Worm (Caenorhabditis elegans) whole organism, L3 larva: ENCODE data around the gene mlt-9.

Source experiments
- R02D3.7 ChIP-seq: fragments of 150-350 bp; optimal IDR thresholded peaks from 2 replicates; lab custom pipeline; 2014; ENCODE audit warnings: missing biosample characterization, missing genetic modification characterization
- ama-1 ChIP-seq: fragments of 150-350 bp; optimal IDR thresholded peaks from 2 replicates; lab custom pipeline; 2018
- ceh-16 ChIP-seq: sonication (generic microtip); optimal IDR thresholded peaks from 2 replicates; lab custom pipeline; 2017; ENCODE audit warnings: missing biosample characterization, missing genetic modification characterization
- ceh-82 ChIP-seq: fragments of 150-350 bp; optimal IDR thresholded peaks from 2 replicates; lab custom pipeline; 2014; ENCODE audit warnings: missing biosample characterization, missing genetic modification characterization
- daf-12 ChIP-seq: fragments of 150-350 bp; optimal IDR thresholded peaks from 2 replicates; lab custom pipeline; 2014; ENCODE audit warnings: missing biosample characterization, missing genetic modification reagents, missing genetic modification characterization
- egl-5 ChIP-seq: fragments of 150-350 bp; optimal IDR thresholded peaks from 2 replicates; lab custom pipeline; 2017; ENCODE audit warnings: missing biosample characterization, missing genetic modification reagents, missing genetic modification characterization, inconsistent platforms
- elt-1 ChIP-seq: fragments of 150-350 bp; optimal IDR thresholded peaks from 2 replicates; lab custom pipeline; 2014; ENCODE audit warnings: missing biosample characterization, missing genetic modification characterization
- elt-2 ChIP-seq: sonication (generic microtip); optimal IDR thresholded peaks from 2 replicates; lab custom pipeline; 2016; ENCODE audit warnings: missing genetic modification reagents, mild to moderate bottlenecking, missing genetic modification characterization, missing compliant biosample characterization
- eor-1 ChIP-seq, 2 experiments: fragments of 150-350 bp; optimal IDR thresholded peaks; 2 replicates each; lab custom pipeline; 2014 to 2018; ENCODE audit warnings: missing biosample characterization in 2 of 2, missing genetic modification characterization in 2 of 2
- fkh-10 ChIP-seq: sonication (generic microtip); optimal IDR thresholded peaks from 2 replicates; lab custom pipeline; 2017; ENCODE audit warnings: missing biosample characterization, missing genetic modification reagents, missing genetic modification characterization
- fkh-2 ChIP-seq: fragments of 150-350 bp; optimal IDR thresholded peaks from 2 replicates; lab custom pipeline; 2014; ENCODE audit warnings: missing biosample characterization, missing genetic modification reagents, missing genetic modification characterization
- fos-1 ChIP-seq: fragments of 150-350 bp; optimal IDR thresholded peaks from 2 replicates; lab custom pipeline; 2014; ENCODE audit warnings: missing biosample characterization, missing genetic modification characterization
- hmg-11 ChIP-seq: sonication (generic microtip); optimal IDR thresholded peaks from 2 replicates; lab custom pipeline; 2016; ENCODE audit warnings: missing genetic modification characterization, missing compliant biosample characterization
- lin-39 ChIP-seq: fragments of 150-350 bp; optimal IDR thresholded peaks from 2 replicates; lab custom pipeline; 2018; ENCODE audit warnings: missing biosample characterization, missing genetic modification reagents, missing genetic modification characterization
- lsy-12 ChIP-seq: sonication (generic microtip); optimal IDR thresholded peaks from 2 replicates; lab custom pipeline; 2016; ENCODE audit warnings: mild to moderate bottlenecking, missing genetic modification characterization, missing compliant biosample characterization
- nfya-1 ChIP-seq: sonication (generic microtip); optimal IDR thresholded peaks from 2 replicates; lab custom pipeline; 2017; ENCODE audit warnings: missing genetic modification characterization, mild to moderate bottlenecking, missing compliant biosample characterization, antibody characterized with exemption, moderate library complexity; ENCODE audit not compliant: insufficient read depth
- nhr-12 ChIP-seq: fragments of 150-350 bp; optimal IDR thresholded peaks from 2 replicates; lab custom pipeline; 2014; ENCODE audit warnings: missing biosample characterization, missing genetic modification characterization
- nhr-23 ChIP-seq: fragments of 150-350 bp; optimal IDR thresholded peaks from 2 replicates; lab custom pipeline; 2014; ENCODE audit warnings: missing biosample characterization, missing genetic modification reagents, missing genetic modification characterization
- nhr-237 ChIP-seq: fragments of 150-350 bp; optimal IDR thresholded peaks from 2 replicates; lab custom pipeline; 2014; ENCODE audit warnings: missing biosample characterization, missing genetic modification characterization
- nhr-25 ChIP-seq: sonication (generic microtip); optimal IDR thresholded peaks from 2 replicates; lab custom pipeline; 2017; ENCODE audit warnings: missing biosample characterization, missing genetic modification characterization
- nhr-28 ChIP-seq: fragments of 150-350 bp; optimal IDR thresholded peaks from 2 replicates; lab custom pipeline; 2014; ENCODE audit warnings: missing biosample characterization, missing genetic modification characterization
- nhr-43 ChIP-seq: sonication (generic microtip); optimal IDR thresholded peaks from 2 replicates; lab custom pipeline; 2016; ENCODE audit warnings: mild to moderate bottlenecking, missing genetic modification characterization, missing compliant biosample characterization; ENCODE audit not compliant: poor library complexity, severe bottlenecking
- nhr-67 ChIP-seq: fragments of 150-350 bp; optimal IDR thresholded peaks from 2 replicates; lab custom pipeline; 2014; ENCODE audit warnings: missing biosample characterization, missing genetic modification characterization
- nhr-76 ChIP-seq: fragments of 150-350 bp; sonication (generic microtip); optimal IDR thresholded peaks from 5 replicates; lab custom pipeline; 2014; ENCODE audit warnings: missing biosample characterization, missing genetic modification characterization
- pha-4 ChIP-seq: fragments of 150-350 bp; optimal IDR thresholded peaks from 2 replicates; lab custom pipeline; 2014; ENCODE audit warnings: missing biosample characterization, missing genetic modification reagents, missing genetic modification characterization
- pqm-1 ChIP-seq: fragments of 150-350 bp; optimal IDR thresholded peaks from 2 replicates; lab custom pipeline; 2017; ENCODE audit warnings: missing biosample characterization, missing genetic modification characterization, inconsistent platforms
- tbx-2 ChIP-seq: sonication (generic microtip); optimal IDR thresholded peaks from 2 replicates; lab custom pipeline; 2016; ENCODE audit warnings: mild to moderate bottlenecking, missing genetic modification characterization, missing compliant biosample characterization
- unc-39 ChIP-seq: sonication (generic microtip); optimal IDR thresholded peaks from 4 replicates; lab custom pipeline; 2017; ENCODE audit warnings: missing biosample characterization, missing genetic modification characterization
- unc-62 ChIP-seq: fragments of 150-350 bp; sonication (generic microtip); optimal IDR thresholded peaks from 4 replicates; lab custom pipeline; 2014; ENCODE audit warnings: missing biosample characterization, missing genetic modification reagents, missing genetic modification characterization
- zag-1 ChIP-seq: fragments of 150-350 bp; optimal IDR thresholded peaks from 2 replicates; lab custom pipeline; 2014; ENCODE audit warnings: missing biosample characterization, missing genetic modification characterization
- ztf-11 ChIP-seq: fragments of 150-350 bp; optimal IDR thresholded peaks from 2 replicates; lab custom pipeline; 2014; ENCODE audit warnings: missing biosample characterization, missing genetic modification characterization

The mlt-9 gene

ce11 chrX:15107747-15108252 lies at the start of gene mlt-9:
Gene mlt-9 (minus strand): TSS chrX:15107797.
- TF ChIP-seq pqm-1 (tag; lab: Kevin White, UChicago) (no peak), nhr-25 (tag; lab: Kevin White, UChicago) (peak; percentile 27), nhr-237 (no peak), nhr-67 (tag; lab: Kevin White, UChicago) (no peak), ama-1 (lab: Kevin White, UChicago) (no peak), nhr-23 (tag; lab: Kevin White, UChicago) (peak; percentile 37)

- TF ChIP-seq nhr-76 (tag; lab: Kevin White, UChicago) (no peak), unc-62 (GFP tag; lab: Kevin White, UChicago) (no peak), R02D3.7 (no peak), eor-1 (tag; optimal IDR thresholded peaks at IDR 0.05; lab: Kevin White, UChicago) (no peak), elt-2 (tag; lab: Kevin White, UChicago) (no peak), daf-12 (no peak), nhr-43 (tag; lab: Kevin White, UChicago) (no peak), ztf-11 (tag; lab: Kevin White, UChicago) (no peak)
Measured at ce11 chrX:15155054-15155453, 47.5 kb upstream of the mlt-9 start.

- TF ChIP-seq ceh-16 (no peak), lin-39 (tag; lab: Kevin White, UChicago) (peak; percentile 59)
Measured at ce11 chrX:15148831-15149230, 41.2 kb upstream of the mlt-9 start.

- no peak for TF ChIP-seq nfya-1 (tag; lab: Kevin White, UChicago)
- no peak for TF ChIP-seq elt-1 (tag; lab: Kevin White, UChicago)
- no peak for TF ChIP-seq ztf-11 (tag; lab: Kevin White, UChicago)
- TF ChIP-seq nhr-237, result no peak
- TF ChIP-seq ceh-82 (tag; lab: Kevin White, UChicago), result no peak
- no peak for TF ChIP-seq pqm-1 (tag; lab: Kevin White, UChicago)
- TF ChIP-seq fkh-2, result no peak
- no peak for TF ChIP-seq zag-1 (tag; lab: Kevin White, UChicago)
- TF ChIP-seq fkh-10 (GFP tag; lab: Kevin White, UChicago), result no peak
- TF ChIP-seq unc-62 (GFP tag; lab: Kevin White, UChicago), result no peak
- no peak for TF ChIP-seq nhr-12 (tag; lab: Kevin White, UChicago)
- TF ChIP-seq eor-1 (tag; optimal IDR thresholded peaks at IDR 0.05; lab: Kevin White, UChicago), result no peak
- no peak for TF ChIP-seq nhr-23 (tag; lab: Kevin White, UChicago)
- TF ChIP-seq fos-1, result no peak
Measured at ce11 chrX:15148389-15148788, 40.8 kb upstream of the mlt-9 start.

- TF ChIP-seq ama-1 (lab: Kevin White, UChicago) (no peak), nhr-67 (tag; lab: Kevin White, UChicago) (no peak), unc-39 (no peak), lsy-12 (tag; lab: Kevin White, UChicago) (no peak), nhr-28 (tag; lab: Kevin White, UChicago) (no peak), nhr-76 (tag; lab: Kevin White, UChicago) (no peak), nhr-43 (tag; lab: Kevin White, UChicago) (no peak), fkh-2 (no peak), pqm-1 (tag; lab: Kevin White, UChicago) (no peak), nfya-1 (tag; lab: Kevin White, UChicago) (no peak), pha-4 (tag; lab: Kevin White, UChicago) (no peak), nhr-23 (tag; lab: Kevin White, UChicago) (no peak), R02D3.7 (no peak), egl-5 (tag; lab: Kevin White, UChicago) (no peak), tbx-2 (no peak), ceh-82 (tag; lab: Kevin White, UChicago) (no peak), daf-12 (no peak), hmg-11 (tag; lab: Kevin White, UChicago) (no peak)
- TF ChIP-seq, all 47 proteins: peak for 0
Measured at ce11 chrX:15147640-15148039, 40.0 kb upstream of the mlt-9 start, which contains the start of gene unc-7. Gene unc-7 (minus strand): TSS chrX:15147740.
